Worm (Caenorhabditis elegans) whole organism, young adult: Measurements from ENCODE around the gene npp-3.
A peak's percentile ranks its signal among the peaks of the same experiment; 100 is the strongest.

Experiments used
- B0035.1 ChIP-seq: sonication (generic microtip); optimal IDR thresholded peaks from 2 replicates; lab custom pipeline; 2016; ENCODE audit warnings: missing genetic modification characterization, mild to moderate bottlenecking, missing compliant biosample characterization, missing genotype, missing genetic modification reagents
- C17E4.6 ChIP-seq: fragments of 200-800 bp; sonication (Bioruptor generic); IDR thresholded peaks from 2 replicates; pipeline ENCODE4 v1.3.6; 2022; ENCODE audit warnings: missing genetic modification reagents, missing genetic modification characterization, missing compliant biosample characterization
- F10E7.11 ChIP-seq: sonication (generic microtip); optimal IDR thresholded peaks from 2 replicates; lab custom pipeline; 2017; ENCODE audit warnings: mild to moderate bottlenecking, missing genetic modification characterization, moderate library complexity, missing compliant biosample characterization
- F23B12.7 ChIP-seq: sonication (generic microtip); optimal IDR thresholded peaks from 2 replicates; lab custom pipeline; 2017; ENCODE audit warnings: missing genetic modification characterization, mild to moderate bottlenecking, missing compliant biosample characterization, antibody characterized with exemption, moderate library complexity; ENCODE audit not compliant: insufficient read depth
- F37B4.10 ChIP-seq: fragments of 200-800 bp; sonication (Bioruptor generic); IDR thresholded peaks from 2 replicates; pipeline ENCODE4 v1.3.6; 2022; ENCODE audit warnings: missing genetic modification characterization, missing compliant biosample characterization
- F39B2.1 ChIP-seq: fragments of 200-800 bp; sonication (Bioruptor generic); IDR thresholded peaks from 2 replicates; pipeline ENCODE4 v1.3.6; 2022; ENCODE audit warnings: missing genetic modification reagents, missing genetic modification characterization, missing compliant biosample characterization
- F57C9.4 ChIP-seq: sonication (generic microtip); optimal IDR thresholded peaks from 2 replicates; lab custom pipeline; 2017; ENCODE audit warnings: mild to moderate bottlenecking, missing genetic modification characterization, missing compliant biosample characterization
- K11D2.4 ChIP-seq: fragments of 200-800 bp; sonication (Bioruptor generic); IDR thresholded peaks from 2 replicates; pipeline ENCODE4 v1.3.6; 2022; ENCODE audit warnings: missing genetic modification reagents, missing genetic modification characterization, missing compliant biosample characterization
- Y53F4B.3 ChIP-seq: fragments of 200-800 bp; sonication (Bioruptor generic); IDR thresholded peaks from 2 replicates; pipeline ENCODE4 v1.3.6; 2022; ENCODE audit warnings: missing genetic modification reagents, missing genetic modification characterization, missing compliant biosample characterization
- Y67H2A.10 ChIP-seq: fragments of 200-800 bp; sonication (Bioruptor generic); conservative IDR thresholded peaks from 2 replicates; pipeline ENCODE4 v1.3.6; 2022; ENCODE audit warnings: missing genetic modification reagents, missing genetic modification characterization, missing compliant biosample characterization
- Y79H2A.3 ChIP-seq: fragments of 200-800 bp; sonication (Bioruptor generic); conservative IDR thresholded peaks from 2 replicates; pipeline ENCODE4 v1.3.6; 2022; ENCODE audit warnings: missing genetic modification reagents, missing genetic modification characterization, missing compliant biosample characterization
- Y95B8A.8 ChIP-seq: fragments of 200-800 bp; sonication (Bioruptor generic); IDR thresholded peaks from 2 replicates; pipeline ENCODE4 v1.3.6; 2022; ENCODE audit warnings: missing genetic modification reagents, missing genetic modification characterization, missing compliant biosample characterization
- ZK185.1 ChIP-seq: sonication (generic microtip); optimal IDR thresholded peaks from 2 replicates; lab custom pipeline; 2016; ENCODE audit warnings: mild to moderate bottlenecking, missing genetic modification characterization, missing compliant biosample characterization; ENCODE audit not compliant: poor library complexity, severe bottlenecking
- akir-1 ChIP-seq: fragments of 200-800 bp; sonication (Bioruptor generic); optimal IDR thresholded peaks from 2 replicates; lab custom pipeline; 2018; ENCODE audit warnings: mild to moderate bottlenecking, missing genetic modification characterization, moderate library complexity, missing compliant biosample characterization
- ama-1 ChIP-seq, 3 experiments: fragments of 150-350 bp in 1 of 3; sonication (generic microtip) in 2 of 3; optimal IDR thresholded peaks; 2 replicates each; lab custom pipeline; 2014 to 2018; ENCODE audit warnings: missing biosample characterization in 2 of 3, missing genetic modification characterization in 2 of 3, missing genetic modification reagents in 2 of 3
- atf-7 ChIP-seq: sonication (generic microtip); optimal IDR thresholded peaks from 2 replicates; lab custom pipeline; 2017; ENCODE audit warnings: mild to moderate bottlenecking, missing genetic modification characterization, missing compliant biosample characterization
- attf-3 ChIP-seq: fragments of 200-800 bp; sonication (Bioruptor generic); conservative IDR thresholded peaks from 2 replicates; pipeline ENCODE4 v1.3.6; 2022; ENCODE audit warnings: missing genetic modification reagents, missing genetic modification characterization, missing compliant biosample characterization
- attf-6 ChIP-seq: fragments of 200-800 bp; sonication (Bioruptor generic); IDR thresholded peaks from 2 replicates; pipeline ENCODE4 v1.3.6; 2022; ENCODE audit warnings: missing genetic modification reagents, missing genetic modification characterization, missing compliant biosample characterization
- bed-2 ChIP-seq: fragments of 200-800 bp; sonication (Bioruptor generic); IDR thresholded peaks from 2 replicates; pipeline ENCODE4 v1.3.6; 2022; ENCODE audit warnings: missing genetic modification reagents, missing genetic modification characterization, missing compliant biosample characterization
- ceh-27 ChIP-seq: fragments of 200-800 bp; sonication (Bioruptor generic); optimal IDR thresholded peaks from 2 replicates; lab custom pipeline; 2018; ENCODE audit warnings: mild to moderate bottlenecking, missing genetic modification characterization, moderate library complexity, missing compliant biosample characterization
- ceh-40 ChIP-seq: fragments of 200-800 bp; sonication (Bioruptor generic); IDR thresholded peaks from 2 replicates; pipeline ENCODE4 v1.3.6; 2022; ENCODE audit warnings: missing genetic modification characterization, missing compliant biosample characterization
- ceh-79 ChIP-seq: sonication (generic microtip); optimal IDR thresholded peaks from 2 replicates; lab custom pipeline; 2017; ENCODE audit warnings: mild to moderate bottlenecking, missing genetic modification characterization, missing compliant biosample characterization
- egrh-3 ChIP-seq: fragments of 200-800 bp; sonication (Bioruptor generic); IDR thresholded peaks from 2 replicates; pipeline ENCODE4 v1.3.6; 2022; ENCODE audit warnings: missing genetic modification reagents, missing genetic modification characterization, missing compliant biosample characterization
- him-1 ChIP-seq: sonication (generic microtip); optimal IDR thresholded peaks from 2 replicates; lab custom pipeline; 2016; ENCODE audit warnings: missing genotype, missing genetic modification reagents, missing genetic modification characterization, missing compliant biosample characterization
- lin-26 ChIP-seq: fragments of 200-800 bp; sonication (Bioruptor generic); IDR thresholded peaks from 2 replicates; pipeline ENCODE4 v1.3.6; 2022; ENCODE audit warnings: missing genetic modification reagents, missing genetic modification characterization, missing compliant biosample characterization
- lsl-1 ChIP-seq: fragments of 200-800 bp; sonication (Bioruptor generic); optimal IDR thresholded peaks from 2 replicates; lab custom pipeline; 2018; ENCODE audit warnings: mild to moderate bottlenecking, missing genetic modification characterization, moderate library complexity, missing compliant biosample characterization
- mes-4 ChIP-seq: sonication (generic microtip); optimal IDR thresholded peaks from 2 replicates; lab custom pipeline; 2016; ENCODE audit warnings: missing genotype, missing genetic modification characterization, missing compliant biosample characterization
- nfya-2 ChIP-seq: fragments of 200-800 bp; sonication (Bioruptor generic); IDR thresholded peaks from 2 replicates; pipeline ENCODE4 v1.3.6; 2022; ENCODE audit warnings: missing genetic modification reagents, missing genetic modification characterization, missing compliant biosample characterization
- nfyb-1 ChIP-seq: fragments of 200-800 bp; sonication (Bioruptor generic); IDR thresholded peaks from 2 replicates; pipeline ENCODE4 v1.3.6; 2022; ENCODE audit warnings: missing genetic modification reagents, missing genetic modification characterization, missing compliant biosample characterization
- nhr-179 ChIP-seq: sonication (generic microtip); optimal IDR thresholded peaks from 2 replicates; lab custom pipeline; 2016; ENCODE audit warnings: mild to moderate bottlenecking, missing genetic modification characterization, missing compliant biosample characterization
- nhr-27 ChIP-seq: fragments of 200-800 bp; sonication (Bioruptor generic); optimal IDR thresholded peaks from 2 replicates; lab custom pipeline; 2018; ENCODE audit warnings: mild to moderate bottlenecking, missing genetic modification characterization, moderate library complexity, missing compliant biosample characterization
- nhr-90 ChIP-seq: sonication (generic microtip); optimal IDR thresholded peaks from 2 replicates; lab custom pipeline; 2016; ENCODE audit warnings: missing genotype, mild to moderate bottlenecking, missing genetic modification characterization, missing compliant biosample characterization
- rcor-1 ChIP-seq: fragments of 200-800 bp; sonication (Bioruptor generic); IDR thresholded peaks from 2 replicates; pipeline ENCODE4 v1.3.6; 2022; ENCODE audit warnings: missing genetic modification reagents, missing genetic modification characterization, missing compliant biosample characterization
- rec-8 ChIP-seq, 2 experiments: sonication (generic microtip); optimal IDR thresholded peaks; 2 replicates each; lab custom pipeline; 2016; ENCODE audit warnings: mild to moderate bottlenecking in 2 of 2, missing genetic modification characterization in 2 of 2, missing genetic modification reagents in 2 of 2, missing genotype in 2 of 2, missing biosample characterization in 1 of 2, missing compliant biosample characterization in 1 of 2, moderate library complexity in 1 of 2
- repo-1 ChIP-seq: sonication (generic microtip); optimal IDR thresholded peaks from 2 replicates; lab custom pipeline; 2017; ENCODE audit warnings: mild to moderate bottlenecking, missing genetic modification characterization, missing compliant biosample characterization
- snpc-1.1 ChIP-seq: sonication (generic microtip); optimal IDR thresholded peaks from 2 replicates; lab custom pipeline; 2017; ENCODE audit warnings: missing genetic modification characterization, mild to moderate bottlenecking, missing compliant biosample characterization, antibody characterized with exemption, moderate library complexity, missing genotype, missing genetic modification reagents; ENCODE audit not compliant: insufficient read depth
- snpc-1.3 ChIP-seq: sonication (generic microtip); optimal IDR thresholded peaks from 2 replicates; lab custom pipeline; 2017; ENCODE audit warnings: missing genetic modification characterization, mild to moderate bottlenecking, missing compliant biosample characterization, antibody characterized with exemption, moderate library complexity, missing genotype, missing genetic modification reagents; ENCODE audit not compliant: insufficient read depth
- snpc-3.4 ChIP-seq: sonication (generic microtip); optimal IDR thresholded peaks from 2 replicates; lab custom pipeline; 2017; ENCODE audit warnings: missing genetic modification characterization, mild to moderate bottlenecking, missing compliant biosample characterization, antibody characterized with exemption, moderate library complexity, missing genotype, missing genetic modification reagents
- tbx-9 ChIP-seq: sonication (generic microtip); optimal IDR thresholded peaks from 2 replicates; lab custom pipeline; 2016; ENCODE audit warnings: borderline replicate concordance, missing genetic modification characterization, inconsistent platforms, missing compliant biosample characterization
- tlf-1 ChIP-seq: fragments of 200-800 bp; sonication (Bioruptor generic); optimal IDR thresholded peaks from 2 replicates; lab custom pipeline; 2018; ENCODE audit warnings: mild to moderate bottlenecking, missing genetic modification characterization, missing compliant biosample characterization
- unc-130 ChIP-seq: sonication (generic microtip); optimal IDR thresholded peaks from 2 replicates; lab custom pipeline; 2016; ENCODE audit warnings: missing genetic modification reagents, missing genetic modification characterization, missing compliant biosample characterization
- zfh-2 ChIP-seq: fragments of 200-800 bp; sonication (Bioruptor generic); conservative IDR thresholded peaks from 2 replicates; pipeline ENCODE4 v1.3.6; 2022; ENCODE audit warnings: missing genetic modification reagents, missing genetic modification characterization, missing compliant biosample characterization
- zim-3 ChIP-seq: sonication (generic microtip); optimal IDR thresholded peaks from 2 replicates; lab custom pipeline; 2017; ENCODE audit warnings: mild to moderate bottlenecking, missing genetic modification characterization, moderate library complexity, missing compliant biosample characterization
- ztf-18 ChIP-seq: sonication (generic microtip); optimal IDR thresholded peaks from 2 replicates; lab custom pipeline; 2016; ENCODE audit warnings: missing genotype, mild to moderate bottlenecking, missing genetic modification characterization, missing compliant biosample characterization
- ztf-25 ChIP-seq: fragments of 200-800 bp; sonication (Bioruptor generic); IDR thresholded peaks from 2 replicates; pipeline ENCODE4 v1.3.6; 2022; ENCODE audit warnings: missing genetic modification reagents, missing genetic modification characterization, missing compliant biosample characterization
- ztf-6 ChIP-seq: fragments of 200-800 bp; sonication (Bioruptor generic); IDR thresholded peaks from 2 replicates; pipeline ENCODE4 v1.3.6; 2022; ENCODE audit warnings: missing genetic modification reagents, missing genetic modification characterization, missing compliant biosample characterization

The npp-3 gene

DNA sequence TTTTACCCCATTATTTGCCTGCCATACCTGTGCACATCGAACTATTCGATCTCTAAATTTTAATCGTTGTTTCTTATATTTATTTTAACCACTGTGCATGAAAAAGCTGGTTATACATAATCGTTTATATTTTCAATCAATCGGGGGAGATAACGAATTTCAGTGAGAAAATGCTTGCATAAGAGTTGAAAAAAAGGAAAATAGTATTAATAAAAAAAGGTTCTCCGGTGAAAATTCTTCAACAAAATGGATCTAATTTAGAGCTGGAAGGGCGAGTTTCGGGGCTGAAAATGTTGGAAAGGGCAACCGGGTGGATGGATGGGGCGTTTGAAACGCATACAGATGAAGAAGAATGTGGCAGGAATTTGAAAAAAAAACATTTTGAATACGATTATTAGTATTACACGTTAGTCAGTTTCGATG is 43.0 kb upstream of the npp-3 start (continued):
- peak; percentile 91; the same call in 1 of the 2 replicates for TF ChIP-seq Y79H2A.3 (GFP tag; lab: Robert Waterston, UW)
- TF ChIP-seq him-1 (tag; lab: Kevin White, UChicago): peak; percentile 74
- TF ChIP-seq nhr-90: peak; percentile 11
- TF ChIP-seq ztf-18: peak; percentile 28
- no peak for TF ChIP-seq F57C9.4 (tag; lab: Kevin White, UChicago)
- peak; percentile 53 for TF ChIP-seq snpc-1.1
- TF ChIP-seq ceh-79 (tag; lab: Kevin White, UChicago): peak; percentile 53
- peak in 1 of 2 experiments; percentile 71 for TF ChIP-seq rec-8 (tag; optimal IDR thresholded peaks at IDR 0.05; lab: Kevin White, UChicago)
- TF ChIP-seq atf-7 (tag; lab: Kevin White, UChicago): peak; percentile 55
- TF ChIP-seq ceh-40 (GFP tag; lab: Robert Waterston, UW): peak; percentile 72; the same call in 1 of the 2 replicates
- TF ChIP-seq snpc-3.4 (tag; lab: Kevin White, UChicago): peak; percentile 87
- no peak for TF ChIP-seq attf-3 (GFP tag; lab: Robert Waterston, UW)
- TF ChIP-seq ztf-25 (GFP tag; lab: Robert Waterston, UW): no peak
- TF ChIP-seq mes-4 (tag; lab: Kevin White, UChicago): peak; percentile 25
- TF ChIP-seq ama-1 (optimal IDR thresholded peaks at IDR 0.05; lab: Kevin White, UChicago): no peak
- peak; percentile 7 to 93 for TF ChIP-seq ama-1 (GFP tag; optimal IDR thresholded peaks at IDR 0.05; lab: Kevin White, UChicago)
- peak; percentile 95 for TF ChIP-seq unc-130 (GFP tag; lab: Kevin White, UChicago)
- TF ChIP-seq bed-2: no peak

DNA sequence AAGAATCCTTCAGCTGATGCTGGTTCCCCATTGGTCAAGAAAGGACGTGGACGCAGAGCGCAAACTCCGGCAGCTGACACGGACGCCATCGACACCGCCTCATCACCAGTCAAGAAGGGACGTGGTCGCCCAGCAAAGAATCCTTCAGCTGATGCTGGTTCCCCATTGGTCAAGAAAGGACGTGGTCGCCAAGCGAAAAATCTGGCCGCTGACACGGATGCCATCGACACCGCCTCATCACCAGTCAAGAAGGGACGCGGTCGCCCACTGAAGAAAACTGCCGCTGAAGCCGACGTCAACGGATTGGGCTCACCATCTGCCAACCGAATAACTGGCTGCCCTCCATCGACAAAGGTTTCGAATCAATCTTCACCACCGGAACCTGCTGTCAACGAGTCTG is 42.4 kb upstream of the npp-3 start:
- 0 out of 2 replicates have a peak, but pooled peaks have one; percentile 19 for TF ChIP-seq K11D2.4 (GFP tag; lab: Robert Waterston, UW)
- no peak for TF ChIP-seq F10E7.11
- TF ChIP-seq F37B4.10 (GFP tag; lab: Robert Waterston, UW): peak; percentile 63; the same call in 1 of the 2 replicates
- no peak for TF ChIP-seq ceh-27 (GFP tag; lab: Kevin White, UChicago)
- TF ChIP-seq F23B12.7 (tag; lab: Kevin White, UChicago): no peak
- no peak for TF ChIP-seq attf-6 (GFP tag; lab: Robert Waterston, UW)
- no peak for TF ChIP-seq B0035.1 (tag; lab: Kevin White, UChicago)
- TF ChIP-seq F57C9.4 (tag; lab: Kevin White, UChicago): no peak
- TF ChIP-seq nfyb-1: no peak
- TF ChIP-seq akir-1 (GFP tag; lab: Kevin White, UChicago): no peak
- TF ChIP-seq ZK185.1: no peak
- no peak for TF ChIP-seq Y79H2A.3 (GFP tag; lab: Robert Waterston, UW)
- TF ChIP-seq nhr-27 (tag; lab: Kevin White, UChicago): no peak
- TF ChIP-seq zim-3 (tag; lab: Kevin White, UChicago): no peak
- no peak for TF ChIP-seq nfya-2
- TF ChIP-seq attf-3 (GFP tag; lab: Robert Waterston, UW): no peak
- no peak for TF ChIP-seq ztf-6 (GFP tag; lab: Robert Waterston, UW)
- no peak for TF ChIP-seq tlf-1 (GFP tag; lab: Kevin White, UChicago)
- TF ChIP-seq ceh-40 (GFP tag; lab: Robert Waterston, UW): no peak
- no peak for TF ChIP-seq bed-2
- peak; percentile 79 for TF ChIP-seq zfh-2 (GFP tag; lab: Robert Waterston, UW)
- no peak for TF ChIP-seq rcor-1 (GFP tag; lab: Robert Waterston, UW)
- no peak for TF ChIP-seq Y67H2A.10 (GFP tag; lab: Robert Waterston, UW)
- no peak for TF ChIP-seq Y53F4B.3 (GFP tag; lab: Robert Waterston, UW)
- TF ChIP-seq snpc-1.3 (tag; lab: Kevin White, UChicago): no peak
- TF ChIP-seq F39B2.1 (GFP tag; lab: Robert Waterston, UW): no peak
- no peak for TF ChIP-seq lin-26
- TF ChIP-seq C17E4.6 (GFP tag; lab: Robert Waterston, UW): no peak
- no peak for TF ChIP-seq tbx-9 (tag; lab: Kevin White, UChicago)
- no peak for TF ChIP-seq nhr-179 (tag; lab: Kevin White, UChicago)
- no peak for TF ChIP-seq lsl-1 (GFP tag; lab: Kevin White, UChicago)
- TF ChIP-seq repo-1 (tag; lab: Kevin White, UChicago): peak; percentile 12
- TF ChIP-seq egrh-3 (GFP tag; lab: Robert Waterston, UW): peak; percentile 33; the same call in 1 of the 2 replicates
- TF ChIP-seq Y95B8A.8: no peak
